Worm (Caenorhabditis elegans): Measurements from ENCODE around the gene sri-36.
"Not testable (repeated sequence)": the region's sequence is repeated elsewhere in the genome, so short reads cannot be mapped to it uniquely, and the experiment has no call there.

sri-36 gene

DNA sequence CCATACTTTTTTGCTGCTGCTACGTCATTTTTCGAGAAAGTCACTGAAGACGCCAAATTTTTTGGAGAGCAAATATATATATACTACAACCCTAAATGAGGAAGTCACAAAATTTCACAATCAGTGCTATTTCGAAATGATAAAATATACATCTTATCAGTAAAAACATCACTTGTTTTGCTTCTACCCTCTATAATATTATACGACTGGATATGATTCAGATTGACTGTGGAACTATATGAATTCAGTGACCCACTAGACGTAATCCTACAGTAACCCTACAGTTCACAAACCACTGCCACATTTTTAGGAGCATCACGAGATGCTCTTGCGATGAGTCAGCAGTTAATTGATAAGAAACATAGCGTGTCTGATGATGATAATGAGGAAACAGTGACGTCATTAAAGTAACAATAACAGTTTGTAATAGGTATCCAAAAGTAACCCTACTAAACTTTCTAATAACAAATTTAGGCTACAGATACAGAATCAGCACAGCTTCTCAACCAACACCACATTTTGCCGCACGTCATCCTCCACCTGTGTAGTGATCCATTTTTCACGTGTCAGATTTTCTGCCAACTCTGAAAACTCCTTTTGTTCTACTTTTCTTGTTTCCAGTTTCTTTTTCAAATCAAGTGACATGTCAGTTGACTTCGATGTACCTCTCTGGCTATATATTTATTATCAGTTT, 1.6 kb upstream of the sri-36 start, which contains the start of the genes F33H12.7 and sri-39:
TSS of gene F33H12.7 (minus strand) at position 51 of the 694 bp plus-strand sequence.
TSS of gene sri-39 (plus strand) at position 644 of the 694 bp plus-strand sequence.
- no peak for TF ChIP-seq ceh-36 (tag; optimal IDR thresholded peaks at IDR 0.05)
- no peak for TF ChIP-seq scrt-1 (GFP tag; IDR thresholded peaks at IDR 0.05)
- no peak for TF ChIP-seq F13C5.2 (tag; optimal IDR thresholded peaks at IDR 0.05)
- no peak for TF ChIP-seq flt-1 (GFP tag; IDR thresholded peaks at IDR 0.05)
- no peak for TF ChIP-seq tra-4 (tag; optimal IDR thresholded peaks at IDR 0.05)
- no peak for TF ChIP-seq ama-1 (optimal IDR thresholded peaks at IDR 0.05)
- no peak for TF ChIP-seq pes-1 (GFP tag; IDR thresholded peaks at IDR 0.05)
- no peak for TF ChIP-seq sea-1 (GFP tag; conservative IDR thresholded peaks at IDR 0.05)
- TF ChIP-seq tbx-11 (GFP tag; IDR thresholded peaks at IDR 0.05), result no peak
- no peak for TF ChIP-seq tbx-37 (GFP tag; conservative IDR thresholded peaks at IDR 0.05)
- no peak for TF ChIP-seq aly-1 (tag; optimal IDR thresholded peaks at IDR 0.05)
- no peak for TF ChIP-seq ceh-13 (GFP tag; optimal IDR thresholded peaks at IDR 0.05)
- no peak for TF ChIP-seq hnd-1 (tag; optimal IDR thresholded peaks at IDR 0.05)
- TF ChIP-seq ets-7 (tag; optimal IDR thresholded peaks at IDR 0.05), result no peak
- no peak for TF ChIP-seq hmbx-1 (tag; optimal IDR thresholded peaks at IDR 0.05)
- TF ChIP-seq hmg-4 (GFP tag; optimal IDR thresholded peaks at IDR 0.05), result no peak
- TF ChIP-seq B0310.2 (tag; optimal IDR thresholded peaks at IDR 0.05), result no peak

DNA sequence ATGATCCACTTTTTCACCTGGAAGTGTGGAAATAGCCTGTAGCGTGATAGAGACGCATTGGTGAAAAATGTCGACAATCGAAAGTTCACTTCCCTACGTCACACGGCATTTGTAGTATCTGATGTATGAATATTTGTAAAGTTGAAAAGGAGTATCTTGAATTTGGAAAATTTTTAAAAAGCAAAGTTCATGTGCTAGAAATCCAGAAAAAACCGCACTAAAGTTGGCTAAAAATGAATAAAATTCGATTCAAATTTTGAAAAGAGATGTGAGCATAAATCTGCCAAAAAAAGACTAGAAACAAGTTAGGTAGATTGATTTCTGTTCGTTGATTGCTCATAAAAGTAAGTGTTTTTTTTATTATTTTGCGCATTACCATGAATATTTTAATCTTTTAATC, 2.3 kb downstream of the sri-36 start, which contains the start of gene sri-74:
TSS of gene sri-74 (minus strand) at position 101 of the 400 bp plus-strand sequence.
- TF ChIP-seq scrt-1 (GFP tag; IDR thresholded peaks at IDR 0.05), result no peak
- no peak for TF ChIP-seq aly-1 (tag; optimal IDR thresholded peaks at IDR 0.05)
- no peak for TF ChIP-seq B0310.2 (tag; optimal IDR thresholded peaks at IDR 0.05)
- no peak for TF ChIP-seq hnd-1 (tag; optimal IDR thresholded peaks at IDR 0.05)
- TF ChIP-seq tra-4 (tag; optimal IDR thresholded peaks at IDR 0.05), result no peak
- no peak for TF ChIP-seq ets-7 (tag; optimal IDR thresholded peaks at IDR 0.05)
- TF ChIP-seq ceh-13 (GFP tag; optimal IDR thresholded peaks at IDR 0.05), result no peak
- no peak for TF ChIP-seq pes-1 (GFP tag; IDR thresholded peaks at IDR 0.05)
- no peak for TF ChIP-seq ceh-36 (tag; optimal IDR thresholded peaks at IDR 0.05)
- TF ChIP-seq sea-1 (GFP tag; conservative IDR thresholded peaks at IDR 0.05), result no peak
- no peak for TF ChIP-seq ama-1 (optimal IDR thresholded peaks at IDR 0.05)
- TF ChIP-seq hmg-4 (GFP tag; optimal IDR thresholded peaks at IDR 0.05), result no peak
- no peak for TF ChIP-seq tbx-11 (GFP tag; IDR thresholded peaks at IDR 0.05)
- TF ChIP-seq F13C5.2 (tag; optimal IDR thresholded peaks at IDR 0.05), result no peak
- no peak for TF ChIP-seq tbx-37 (GFP tag; conservative IDR thresholded peaks at IDR 0.05)
- TF ChIP-seq hmbx-1 (tag; optimal IDR thresholded peaks at IDR 0.05), result no peak
- TF ChIP-seq flt-1 (GFP tag; IDR thresholded peaks at IDR 0.05), result no peak

DNA sequence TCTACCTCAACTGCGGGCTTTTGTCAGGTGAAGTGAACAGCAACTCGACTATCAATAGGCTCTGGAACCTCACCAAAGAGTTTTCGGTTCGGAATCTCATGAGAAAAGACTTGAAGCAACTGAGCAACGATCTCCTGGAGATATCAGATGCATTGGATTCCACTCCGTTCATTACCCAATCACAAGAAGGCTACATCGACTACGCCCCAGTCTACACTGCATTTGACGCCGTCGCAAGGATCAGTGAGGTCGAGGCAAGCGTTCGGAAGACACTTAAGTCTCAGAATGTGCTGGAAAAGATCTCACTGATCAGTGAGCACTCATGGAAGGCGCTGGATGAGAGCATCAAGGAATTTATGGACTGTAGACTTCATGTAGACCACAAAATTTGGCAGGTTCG, 7.2 kb downstream of the sri-36 start:
- TF ChIP-seq ama-1 (optimal IDR thresholded peaks at IDR 0.05), result no peak
- no peak for TF ChIP-seq tbx-37 (GFP tag; conservative IDR thresholded peaks at IDR 0.05)
- no peak for TF ChIP-seq hnd-1 (tag; optimal IDR thresholded peaks at IDR 0.05)
- no peak for TF ChIP-seq scrt-1 (GFP tag; IDR thresholded peaks at IDR 0.05)
- TF ChIP-seq hmbx-1 (tag; optimal IDR thresholded peaks at IDR 0.05), result no peak
- no peak for TF ChIP-seq pes-1 (GFP tag; IDR thresholded peaks at IDR 0.05)
- no peak for TF ChIP-seq ets-7 (tag; optimal IDR thresholded peaks at IDR 0.05)
- TF ChIP-seq F13C5.2 (tag; optimal IDR thresholded peaks at IDR 0.05), result no peak

DNA sequence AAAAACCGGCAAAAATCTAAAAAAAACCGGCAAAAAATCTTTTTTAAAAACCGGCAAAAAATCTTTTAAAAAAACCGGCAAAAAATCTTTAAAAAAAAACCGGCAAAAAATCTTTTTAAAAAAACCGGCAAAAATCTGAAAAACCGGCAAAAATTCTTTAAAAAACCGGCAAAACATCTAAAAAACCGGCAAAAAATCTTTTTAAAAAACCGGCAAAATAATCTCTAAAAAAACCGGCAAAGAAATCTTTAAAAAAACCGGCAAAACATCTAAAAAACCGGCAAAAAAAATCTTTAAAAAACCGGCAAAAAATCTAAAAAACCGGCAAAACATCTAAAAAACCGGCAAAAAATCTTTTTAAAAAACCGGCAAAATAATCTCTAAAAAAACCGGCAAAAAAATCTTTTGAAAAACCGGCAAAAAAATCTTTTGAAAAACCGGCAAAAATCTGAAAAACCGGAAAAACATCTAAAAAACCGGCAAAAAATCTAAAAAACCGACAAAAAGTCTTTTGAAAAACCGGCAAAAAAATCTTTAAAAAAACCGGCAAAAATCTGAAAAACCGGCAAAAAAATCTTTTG, 14.9 kb downstream of the sri-36 start:
- TF ChIP-seq hnd-1 (tag; optimal IDR thresholded peaks at IDR 0.05) (peak; percentile 58), ceh-36 (tag; optimal IDR thresholded peaks at IDR 0.05) (peak; percentile 60), F13C5.2 (tag; optimal IDR thresholded peaks at IDR 0.05) (peak; percentile 88), ceh-13 (GFP tag; optimal IDR thresholded peaks at IDR 0.05) (peak; percentile 62), hmbx-1 (tag; optimal IDR thresholded peaks at IDR 0.05) (peak; percentile 72)

DNA sequence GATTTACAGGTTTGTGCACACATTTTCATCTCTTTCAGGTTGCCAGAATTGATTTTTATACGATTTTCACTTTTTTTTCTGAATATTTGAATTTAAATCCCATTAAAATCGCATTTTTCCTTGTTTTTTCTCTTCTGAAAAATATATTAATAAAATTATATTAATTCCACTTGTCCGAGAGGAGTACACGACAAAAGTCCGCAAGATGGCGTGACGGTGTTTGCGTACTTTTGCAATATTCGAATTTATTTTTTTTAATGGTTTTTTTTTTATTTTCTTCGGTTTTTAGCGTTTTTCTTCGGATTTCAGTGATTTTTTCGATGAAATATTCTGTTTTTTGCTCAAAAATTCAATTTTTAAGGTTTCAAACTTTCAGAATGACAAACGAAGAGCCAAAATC, 20.5 kb downstream of the sri-36 start, which contains the start of gene usp-39:
TSS of gene usp-39 (plus strand) at position 377 of the 400 bp plus-strand sequence.
- TF ChIP-seq tbx-11 (GFP tag; IDR thresholded peaks at IDR 0.05), result no peak
- no peak for TF ChIP-seq hmbx-1 (tag; optimal IDR thresholded peaks at IDR 0.05)
- TF ChIP-seq ceh-36 (tag; optimal IDR thresholded peaks at IDR 0.05), result no peak
- TF ChIP-seq hmg-4 (GFP tag; optimal IDR thresholded peaks at IDR 0.05), result no peak
- TF ChIP-seq ets-7 (tag; optimal IDR thresholded peaks at IDR 0.05), result no peak
- TF ChIP-seq tbx-37 (GFP tag; conservative IDR thresholded peaks at IDR 0.05), result no peak
- no peak for TF ChIP-seq tra-4 (tag; optimal IDR thresholded peaks at IDR 0.05)
- peak; percentile 72 for TF ChIP-seq F13C5.2 (tag; optimal IDR thresholded peaks at IDR 0.05)
- no peak for TF ChIP-seq sea-1 (GFP tag; conservative IDR thresholded peaks at IDR 0.05)
- TF ChIP-seq scrt-1 (GFP tag; IDR thresholded peaks at IDR 0.05), result no peak
- no peak for TF ChIP-seq hnd-1 (tag; optimal IDR thresholded peaks at IDR 0.05)
- TF ChIP-seq B0310.2 (tag; optimal IDR thresholded peaks at IDR 0.05), result no peak
- TF ChIP-seq ceh-13 (GFP tag; optimal IDR thresholded peaks at IDR 0.05), result no peak
- TF ChIP-seq pes-1 (GFP tag; IDR thresholded peaks at IDR 0.05), result peak; percentile 17; the same call in 1 of the 2 replicates

DNA sequence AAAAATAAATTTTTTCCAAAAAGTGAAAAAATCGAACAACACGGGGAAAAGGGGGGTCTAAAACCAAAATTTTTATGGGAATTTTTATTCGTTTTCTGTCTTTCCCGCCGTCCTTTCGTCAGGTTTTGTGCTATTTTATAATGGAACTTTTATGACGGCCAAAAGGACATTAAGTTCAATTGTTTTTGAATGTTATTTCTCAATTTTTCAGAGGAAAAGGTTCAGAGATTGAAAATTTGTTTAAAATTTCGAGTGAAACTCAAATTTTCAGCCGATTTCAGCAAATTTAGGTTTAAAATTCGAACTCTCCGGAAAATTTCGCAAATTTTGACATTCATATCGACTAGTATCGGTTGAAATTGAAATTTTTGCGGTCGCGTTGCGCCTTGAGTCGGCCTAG, 21.4 kb downstream of the sri-36 start, which contains the start of gene nep-18:
TSS of gene nep-18 (minus strand) at position 101 of the 400 bp plus-strand sequence.
- TF ChIP-seq flt-1 (GFP tag; IDR thresholded peaks at IDR 0.05), result no peak

DNA sequence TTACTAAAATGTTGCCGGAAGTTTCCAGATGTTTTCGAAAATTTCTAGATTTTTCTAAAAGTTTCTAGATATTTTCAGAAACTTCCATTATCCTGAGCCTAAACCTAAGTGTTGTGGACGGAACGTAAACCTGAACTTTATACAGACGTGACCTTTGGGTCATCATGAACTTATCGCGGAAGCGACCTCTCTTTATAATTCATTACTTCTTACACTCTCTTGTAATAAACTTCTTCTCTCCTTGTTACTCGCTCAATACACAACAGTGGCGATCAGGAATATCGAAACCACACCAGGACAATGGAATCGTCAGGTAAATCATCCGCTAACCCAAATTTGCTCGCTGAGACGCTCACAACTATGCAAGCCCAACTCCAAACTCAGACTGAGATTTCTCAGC, 31.7 kb downstream of the sri-36 start, which contains the start of gene K02F6.1:
TSS of gene K02F6.1 (plus strand) at position 301 of the 400 bp plus-strand sequence.
- not testable (repeated sequence) for TF ChIP-seq ceh-13 (GFP tag; optimal IDR thresholded peaks at IDR 0.05); pes-1 (GFP tag; IDR thresholded peaks at IDR 0.05); ets-7 (tag; optimal IDR thresholded peaks at IDR 0.05)

Measured in whole organism, early embryonic.